Worm (Caenorhabditis elegans) whole organism, early embryonic: ENCODE data around the gene M6.11.

Experiments
- B0310.2 ChIP-seq: sonication (generic microtip); optimal IDR thresholded peaks from 2 replicates; lab custom pipeline; 2016; ENCODE audit warnings: mild to moderate bottlenecking, missing genetic modification characterization, missing compliant biosample characterization
- F13C5.2 ChIP-seq: sonication (generic microtip); optimal IDR thresholded peaks from 2 replicates; lab custom pipeline; 2017; ENCODE audit warnings: mild to moderate bottlenecking, missing genetic modification characterization, inconsistent platforms, missing compliant biosample characterization
- aly-1 ChIP-seq: sonication (generic microtip); optimal IDR thresholded peaks from 2 replicates; lab custom pipeline; 2016; ENCODE audit warnings: missing genetic modification characterization, missing compliant biosample characterization
- ama-1 ChIP-seq: fragments of 150-350 bp; optimal IDR thresholded peaks from 2 replicates; lab custom pipeline; 2014
- ceh-13 ChIP-seq: fragments of 200-800 bp; sonication (Bioruptor generic); optimal IDR thresholded peaks from 2 replicates; lab custom pipeline; 2018; ENCODE audit warnings: mild to moderate bottlenecking, missing genetic modification characterization, missing compliant biosample characterization
- ceh-36 ChIP-seq: sonication (generic microtip); optimal IDR thresholded peaks from 2 replicates; lab custom pipeline; 2016; ENCODE audit warnings: missing genetic modification characterization, inconsistent platforms, missing compliant biosample characterization
- ets-7 ChIP-seq: sonication (generic microtip); optimal IDR thresholded peaks from 2 replicates; lab custom pipeline; 2016; ENCODE audit warnings: missing genotype, missing genetic modification characterization, missing compliant biosample characterization
- flt-1 ChIP-seq: fragments of 200-800 bp; sonication (Bioruptor generic); IDR thresholded peaks from 2 replicates; pipeline ENCODE4 v1.3.6; 2022; ENCODE audit warnings: missing genetic modification characterization, missing compliant biosample characterization
- hmbx-1 ChIP-seq: sonication (generic microtip); optimal IDR thresholded peaks from 2 replicates; lab custom pipeline; 2016; ENCODE audit warnings: mild to moderate bottlenecking, missing genetic modification characterization, missing compliant biosample characterization
- hmg-4 ChIP-seq: fragments of 200-800 bp; sonication (Bioruptor generic); optimal IDR thresholded peaks from 2 replicates; lab custom pipeline; 2018; ENCODE audit warnings: mild to moderate bottlenecking, missing genetic modification characterization, missing compliant biosample characterization
- hnd-1 ChIP-seq: sonication (generic microtip); optimal IDR thresholded peaks from 2 replicates; lab custom pipeline; 2016; ENCODE audit warnings: missing genetic modification characterization, missing compliant biosample characterization
- pes-1 ChIP-seq: fragments of 200-800 bp; sonication (Bioruptor generic); IDR thresholded peaks from 2 replicates; pipeline ENCODE4 v1.3.6; 2022; ENCODE audit warnings: missing genetic modification reagents, missing genetic modification characterization, missing compliant biosample characterization
- scrt-1 ChIP-seq: fragments of 200-800 bp; sonication (Bioruptor generic); IDR thresholded peaks from 2 replicates; pipeline ENCODE4 v1.3.6; 2022; ENCODE audit warnings: missing genetic modification characterization, missing compliant biosample characterization
- sea-1 ChIP-seq: fragments of 200-800 bp; sonication (Bioruptor generic); conservative IDR thresholded peaks from 2 replicates; pipeline ENCODE4 v1.3.6; 2022; ENCODE audit warnings: missing genetic modification characterization, missing compliant biosample characterization
- tbx-11 ChIP-seq: fragments of 200-800 bp; sonication (Bioruptor generic); IDR thresholded peaks from 2 replicates; pipeline ENCODE4 v1.3.6; 2022; ENCODE audit warnings: missing genetic modification characterization, missing compliant biosample characterization
- tbx-37 ChIP-seq: fragments of 200-800 bp; sonication (Bioruptor generic); conservative IDR thresholded peaks from 2 replicates; pipeline ENCODE4 v1.3.6; 2022; ENCODE audit warnings: missing genetic modification reagents, missing genetic modification characterization, missing compliant biosample characterization
- tra-4 ChIP-seq: sonication (generic microtip); optimal IDR thresholded peaks from 2 replicates; lab custom pipeline; 2017; ENCODE audit warnings: missing genetic modification characterization, missing compliant biosample characterization

M6.11 gene

ce11 chrX:636893-637292 lies 4.4 kb downstream of the M6.11 start, which contains the start of gene pha-2:
Gene pha-2 (minus strand): TSS chrX:636993.
- TF ChIP-seq flt-1 (GFP tag; lab: Robert Waterston, UW) = no peak
- TF ChIP-seq ceh-13 = no peak

DNA sequence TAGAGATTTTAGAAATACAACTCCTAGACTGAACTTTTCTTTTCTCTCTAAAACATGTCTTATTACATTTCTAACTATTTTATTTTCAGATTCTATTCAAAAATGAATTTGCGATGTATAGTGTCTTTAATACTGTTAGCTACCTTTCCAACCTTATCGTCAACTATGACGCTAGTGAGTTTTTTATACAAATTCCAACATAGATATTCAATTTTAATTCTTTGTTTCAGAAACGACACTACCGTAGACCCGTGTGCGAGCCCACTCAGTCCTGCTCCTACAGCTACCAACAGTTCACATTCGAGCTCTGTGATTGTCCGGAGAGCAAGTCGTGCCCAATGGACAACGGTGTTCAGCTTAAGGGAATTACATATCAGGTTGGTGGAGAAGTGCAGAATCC lies 12.2 kb downstream of the M6.11 start, which contains the start of gene M6.4:
Gene M6.4 (plus strand): TSS at position 55 of the 400 bp plus-strand sequence.
- no peak for TF ChIP-seq tra-4 (tag; lab: Kevin White, UChicago)
- TF ChIP-seq scrt-1 (GFP tag; lab: Robert Waterston, UW) = no peak
- TF ChIP-seq flt-1 (GFP tag; lab: Robert Waterston, UW) = no peak

DNA sequence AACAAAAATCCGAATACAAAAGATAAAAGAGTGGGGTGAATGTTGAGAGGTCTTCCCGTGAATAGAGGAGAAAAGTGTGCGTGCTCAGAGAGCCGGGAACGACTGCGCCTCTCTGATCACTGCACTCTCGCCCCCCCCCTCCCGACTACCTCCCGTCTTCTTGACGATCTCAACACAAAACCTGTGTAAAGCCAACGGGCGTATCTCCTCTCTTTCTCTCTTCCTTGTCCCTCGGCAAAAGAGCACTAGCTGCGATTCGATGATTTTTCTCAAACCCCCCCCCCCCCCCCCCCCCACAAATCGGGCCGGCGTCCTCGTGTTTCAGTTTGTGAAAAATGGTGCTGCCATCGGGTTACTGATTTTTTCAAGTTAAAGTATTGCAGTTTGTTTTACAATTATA lies 19.7 kb downstream of the M6.11 start:
- TF ChIP-seq hmbx-1 = no peak
- no peak for TF ChIP-seq B0310.2
- TF ChIP-seq F13C5.2 (tag; lab: Kevin White, UChicago) = no peak
- TF ChIP-seq aly-1 (tag; lab: Kevin White, UChicago) = no peak

- no peak for TF ChIP-seq ama-1
- no peak for TF ChIP-seq scrt-1 (GFP tag; lab: Robert Waterston, UW)
- no peak for TF ChIP-seq aly-1 (tag; lab: Kevin White, UChicago)
- no peak for TF ChIP-seq hmbx-1
- no peak for TF ChIP-seq B0310.2
- no peak for TF ChIP-seq ceh-13
- no peak for TF ChIP-seq tbx-37 (GFP tag; lab: Robert Waterston, UW)
- no peak for TF ChIP-seq F13C5.2 (tag; lab: Kevin White, UChicago)
- no peak for TF ChIP-seq hnd-1 (tag; lab: Kevin White, UChicago)
- TF ChIP-seq ets-7 (tag; lab: Kevin White, UChicago) = no peak
- TF ChIP-seq tra-4 (tag; lab: Kevin White, UChicago) = no peak
- no peak for TF ChIP-seq sea-1
- no peak for TF ChIP-seq flt-1 (GFP tag; lab: Robert Waterston, UW)
- TF ChIP-seq pes-1 (GFP tag; lab: Robert Waterston, UW) = no peak
- no peak for TF ChIP-seq ceh-36 (tag; lab: Kevin White, UChicago)
- no peak for TF ChIP-seq hmg-4 (GFP tag; lab: Kevin White, UChicago)
- no peak for TF ChIP-seq tbx-11
These were observed 20.1 kb downstream of the M6.11 start, which contains the start of gene unc-96 for ce11 chrX:621190-621589. Gene unc-96 (minus strand): TSS chrX:621290.

DNA sequence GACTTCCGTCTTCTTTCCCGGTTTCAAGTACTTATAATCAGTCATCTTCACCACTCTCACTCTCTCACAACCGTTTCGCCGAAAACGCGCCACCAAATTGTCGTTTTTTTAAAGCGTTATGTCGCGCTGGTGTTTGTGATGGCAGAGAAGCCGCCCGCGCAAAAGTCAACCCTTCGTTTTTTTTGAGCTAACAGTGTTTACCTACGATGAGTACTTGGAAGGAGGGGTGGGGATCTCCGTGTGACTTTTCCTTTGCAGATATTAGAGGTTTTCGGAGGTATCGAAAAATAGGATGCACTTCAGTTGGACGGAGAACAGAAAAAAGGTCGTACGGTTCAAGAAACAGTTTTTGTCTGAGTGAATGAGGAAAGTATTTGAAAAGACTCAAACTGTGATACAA lies 23.6 kb downstream of the M6.11 start:
- TF ChIP-seq tra-4 (tag; lab: Kevin White, UChicago) (no peak), aly-1 (tag; lab: Kevin White, UChicago) (no peak), pes-1 (GFP tag; lab: Robert Waterston, UW) (no peak), ets-7 (tag; lab: Kevin White, UChicago) (no peak), hmbx-1 (no peak), ceh-36 (tag; lab: Kevin White, UChicago) (no peak), flt-1 (GFP tag; lab: Robert Waterston, UW) (no peak), hmg-4 (GFP tag; lab: Kevin White, UChicago) (no peak), scrt-1 (GFP tag; lab: Robert Waterston, UW) (no peak), tbx-11 (no peak), F13C5.2 (tag; lab: Kevin White, UChicago) (no peak), ceh-13 (no peak), sea-1 (no peak), B0310.2 (no peak), tbx-37 (GFP tag; lab: Robert Waterston, UW) (no peak), ama-1 (no peak), hnd-1 (tag; lab: Kevin White, UChicago) (no peak)

DNA sequence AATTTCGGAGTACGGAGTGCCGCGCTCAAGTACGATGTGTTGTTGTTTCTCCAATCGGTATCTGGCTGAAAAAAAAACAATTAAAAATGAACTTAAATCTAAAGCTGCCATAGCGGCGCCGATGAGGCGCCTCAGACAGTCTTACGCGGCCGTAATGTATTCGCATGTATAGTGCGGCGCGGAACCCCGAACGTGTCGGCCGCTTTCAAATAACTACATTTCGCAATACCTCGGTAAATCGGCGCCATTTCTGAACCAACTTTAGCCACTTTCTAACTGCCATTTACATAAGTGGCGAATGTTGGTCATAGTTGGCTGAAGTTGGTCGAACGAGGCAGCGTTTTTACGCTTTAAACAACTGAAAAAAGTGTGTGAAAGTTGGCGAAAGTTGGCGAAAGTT lies 28.6 kb downstream of the M6.11 start:
- TF ChIP-seq pes-1 (GFP tag; lab: Robert Waterston, UW) (no peak), tbx-11 (no peak), hmbx-1 (no peak), ceh-13 (no peak), aly-1 (tag; lab: Kevin White, UChicago) (no peak), hmg-4 (GFP tag; lab: Kevin White, UChicago) (no peak), ceh-36 (tag; lab: Kevin White, UChicago) (no peak), tra-4 (tag; lab: Kevin White, UChicago) (no peak), sea-1 (no peak), hnd-1 (tag; lab: Kevin White, UChicago) (no peak), scrt-1 (GFP tag; lab: Robert Waterston, UW) (no peak), B0310.2 (no peak), tbx-37 (GFP tag; lab: Robert Waterston, UW) (no peak)

- no peak for TF ChIP-seq B0310.2
- no peak for TF ChIP-seq pes-1 (GFP tag; lab: Robert Waterston, UW)
- TF ChIP-seq aly-1 (tag; lab: Kevin White, UChicago) = no peak
- no peak for TF ChIP-seq flt-1 (GFP tag; lab: Robert Waterston, UW)
- TF ChIP-seq tbx-37 (GFP tag; lab: Robert Waterston, UW) = no peak
- TF ChIP-seq hnd-1 (tag; lab: Kevin White, UChicago) = no peak
- TF ChIP-seq sea-1 = no peak
- TF ChIP-seq ceh-13 = no peak
- TF ChIP-seq F13C5.2 (tag; lab: Kevin White, UChicago) = no peak
- TF ChIP-seq tbx-11 = no peak
- no peak for TF ChIP-seq scrt-1 (GFP tag; lab: Robert Waterston, UW)
- TF ChIP-seq hmg-4 (GFP tag; lab: Kevin White, UChicago) = no peak
- TF ChIP-seq ama-1 = no peak
- TF ChIP-seq ceh-36 (tag; lab: Kevin White, UChicago) = no peak
- no peak for TF ChIP-seq ets-7 (tag; lab: Kevin White, UChicago)
These were observed 31.8 kb downstream of the M6.11 start for ce11 chrX:609553-609952.

ce11 chrX:608392-608791 lies 32.9 kb downstream of the M6.11 start, which contains the start of gene F13C5.5:
Gene F13C5.5 (minus strand): TSS chrX:608492.
- TF ChIP-seq pes-1 (GFP tag; lab: Robert Waterston, UW) (no peak), flt-1 (GFP tag; lab: Robert Waterston, UW) (no peak)
